Worm (Caenorhabditis elegans): ENCODE results near the gene abcf-2.

DNA sequence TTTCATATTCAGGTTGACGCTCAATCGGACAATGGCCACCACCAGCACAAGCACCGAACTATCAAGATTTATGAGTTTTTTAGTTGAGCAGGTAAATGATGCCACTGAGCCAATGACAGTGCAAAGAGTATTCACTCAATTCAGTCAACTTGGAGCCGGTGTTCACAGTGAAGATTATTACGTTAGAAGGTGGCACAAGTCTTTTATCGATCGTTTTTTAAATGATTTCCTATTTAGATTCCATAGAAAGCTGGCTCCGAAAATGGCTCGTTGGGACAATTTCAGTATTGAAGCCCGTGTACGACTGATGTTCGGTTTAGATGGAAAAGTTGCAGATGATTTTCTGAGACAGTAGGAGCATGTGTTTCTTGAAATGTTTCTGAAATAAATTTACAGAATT, 39.6 kb upstream of the abcf-2 start, which contains the start of gene T28A8.5:
- TF ChIP-seq pha-2 (tag; optimal IDR thresholded peaks at IDR 0.05) (no peak), ceh-24 (tag; optimal IDR thresholded peaks at IDR 0.05) (no peak), tbx-2 (tag; optimal IDR thresholded peaks at IDR 0.05) (no peak), pqm-1 (tag; optimal IDR thresholded peaks at IDR 0.05) (no peak), ceh-19 (GFP tag; optimal IDR thresholded peaks at IDR 0.05) (no peak), ets-4 (tag; optimal IDR thresholded peaks at IDR 0.05) (no peak), lin-11 (tag; optimal IDR thresholded peaks at IDR 0.05) (no peak), Y22D7AL.16 (tag; optimal IDR thresholded peaks at IDR 0.05) (no peak), C08G9.2 (tag; optimal IDR thresholded peaks at IDR 0.05) (no peak), pax-1 (tag; optimal IDR thresholded peaks at IDR 0.05) (no peak), elt-2 (tag; optimal IDR thresholded peaks at IDR 0.05) (no peak), hlh-13 (GFP tag; optimal IDR thresholded peaks at IDR 0.05) (no peak)
